Fruit fly (Drosophila melanogaster) whole organism, embryonic: Measurements from ENCODE around the gene CG11382.

Experiments
- ATbp ChIP-seq: fragments of 200-800 bp; sonication (Bioruptor generic); optimal IDR thresholded peaks from 2 replicates; lab custom pipeline; 2017; ENCODE audit warnings: missing biosample characterization, mild to moderate bottlenecking, missing genetic modification characterization, missing genetic modification reagents
- Abd-B ChIP-seq: fragments of 200-800 bp; sonication (Bioruptor generic); optimal IDR thresholded peaks from 2 replicates; lab custom pipeline; 2018; ENCODE audit warnings: missing biosample characterization, mild to moderate bottlenecking, missing genetic modification characterization, moderate library complexity
- Aef1 ChIP-seq: fragments of 200-800 bp; sonication (Bioruptor generic); IDR thresholded peaks from 3 replicates; pipeline ENCODE4 v1.3.6; 2022; ENCODE audit warnings: missing biosample characterization, missing genetic modification characterization
- Asciz ChIP-seq: fragments of 200-800 bp; sonication (Bioruptor generic); optimal IDR thresholded peaks from 2 replicates; lab custom pipeline; 2017; ENCODE audit warnings: missing biosample characterization, mild to moderate bottlenecking, missing genetic modification characterization, missing genetic modification reagents
- B-H1 ChIP-seq: fragments of 200-800 bp; sonication (Bioruptor generic); IDR thresholded peaks from 3 replicates; pipeline ENCODE4 v1.3.6; 2022; ENCODE audit warnings: missing biosample characterization, missing genetic modification characterization
- Blimp-1 ChIP-seq: fragments of 200-800 bp; sonication (Bioruptor generic); optimal IDR thresholded peaks from 3 replicates; lab custom pipeline; 2018; ENCODE audit warnings: missing biosample characterization, missing genetic modification characterization, mild to moderate bottlenecking, moderate library complexity, missing genetic modification reagents
- CG11504 ChIP-seq: fragments of 200-800 bp; sonication (Bioruptor generic); optimal IDR thresholded peaks from 3 replicates; lab custom pipeline; 2019; ENCODE audit warnings: missing biosample characterization, mild to moderate bottlenecking, missing genetic modification characterization, moderate library complexity
- CG13287 ChIP-seq: fragments of 200-800 bp; sonication (Bioruptor generic); IDR thresholded peaks from 2 replicates; pipeline ENCODE4 v1.3.6; 2022; ENCODE audit warnings: missing biosample characterization, missing genetic modification characterization; ENCODE audit not compliant: partially characterized antibody
- CG13424 ChIP-seq: fragments of 200-800 bp; sonication (Bioruptor generic); optimal IDR thresholded peaks from 2 replicates; lab custom pipeline; 2019; ENCODE audit warnings: missing biosample characterization, mild to moderate bottlenecking, missing genetic modification characterization, moderate library complexity
- CG14710 ChIP-seq: fragments of 200-800 bp; sonication (Bioruptor generic); optimal IDR thresholded peaks from 3 replicates; lab custom pipeline; 2019; ENCODE audit warnings: missing biosample characterization, mild to moderate bottlenecking, missing genetic modification characterization, moderate library complexity
- CG1603 ChIP-seq: fragments of 200-800 bp; sonication (Bioruptor generic); optimal IDR thresholded peaks from 2 replicates; lab custom pipeline; 2019; ENCODE audit warnings: missing biosample characterization, mild to moderate bottlenecking, missing genetic modification characterization, moderate library complexity
- CG17186 ChIP-seq: fragments of 200-800 bp; sonication (Bioruptor generic); optimal IDR thresholded peaks from 3 replicates; lab custom pipeline; 2017; ENCODE audit warnings: missing biosample characterization, missing genetic modification reagents, missing genetic modification characterization
- CG17385 ChIP-seq: fragments of 200-800 bp; sonication (Bioruptor generic); optimal IDR thresholded peaks from 3 replicates; lab custom pipeline; 2018; ENCODE audit warnings: missing biosample characterization, mild to moderate bottlenecking, missing genetic modification characterization
- CG2129 ChIP-seq: fragments of 200-800 bp; sonication (Bioruptor generic); IDR thresholded peaks from 2 replicates; pipeline ENCODE4 v1.3.6; 2022; ENCODE audit warnings: missing biosample characterization, missing genetic modification characterization; ENCODE audit not compliant: partially characterized antibody
- CG2712 ChIP-seq: fragments of 200-800 bp; optimal IDR thresholded peaks from 3 replicates; lab custom pipeline; 2019; ENCODE audit warnings: missing biosample characterization, mild to moderate bottlenecking, missing genetic modification characterization, moderate library complexity
- CG30403 ChIP-seq: fragments of 200-800 bp; sonication (Bioruptor generic); optimal IDR thresholded peaks from 3 replicates; lab custom pipeline; 2016; ENCODE audit warnings: missing biosample characterization, missing genetic modification characterization
- CG31388 ChIP-seq: fragments of 200-800 bp; sonication (Bioruptor generic); optimal IDR thresholded peaks from 2 replicates; lab custom pipeline; 2016; ENCODE audit warnings: missing biosample characterization, missing genetic modification characterization
- CG4617 ChIP-seq: fragments of 200-800 bp; sonication (Bioruptor generic); optimal IDR thresholded peaks from 3 replicates; lab custom pipeline; 2016; ENCODE audit warnings: missing biosample characterization, missing genetic modification characterization, borderline replicate concordance
- CG6765 ChIP-seq: fragments of 200-800 bp; sonication (Bioruptor generic); optimal IDR thresholded peaks from 3 replicates; lab custom pipeline; 2017; ENCODE audit warnings: missing biosample characterization, mild to moderate bottlenecking, missing genetic modification characterization
- CG7786 ChIP-seq: fragments of 200-800 bp; sonication (Bioruptor generic); optimal IDR thresholded peaks from 2 replicates; lab custom pipeline; 2016; ENCODE audit warnings: missing biosample characterization, missing genetic modification characterization
- CG7963 ChIP-seq: fragments of 200-800 bp; sonication (Bioruptor generic); IDR thresholded peaks from 3 replicates; pipeline ENCODE4 v1.3.6; 2022; ENCODE audit warnings: missing biosample characterization, missing genetic modification characterization; ENCODE audit not compliant: partially characterized antibody
- CG8281 ChIP-seq: fragments of 200-800 bp; sonication (Bioruptor generic); optimal IDR thresholded peaks from 2 replicates; lab custom pipeline; 2018; ENCODE audit warnings: missing biosample characterization, mild to moderate bottlenecking, missing genetic modification characterization, moderate library complexity
- CG8765 ChIP-seq: fragments of 200-800 bp; sonication (Bioruptor generic); IDR thresholded peaks from 2 replicates; pipeline ENCODE4 v1.3.6; 2022; ENCODE audit warnings: missing biosample characterization, missing genetic modification characterization
- CG9797 ChIP-seq: fragments of 200-800 bp; sonication (Bioruptor generic); optimal IDR thresholded peaks from 3 replicates; lab custom pipeline; 2018; ENCODE audit warnings: missing biosample characterization, mild to moderate bottlenecking, missing genetic modification characterization
- Dip3 ChIP-seq: fragments of 200-800 bp; sonication (Bioruptor generic); optimal IDR thresholded peaks from 3 replicates; lab custom pipeline; 2016; ENCODE audit warnings: missing biosample characterization, missing genetic modification characterization
- E2f2 ChIP-seq: fragments of 200-800 bp; sonication (Bioruptor generic); IDR thresholded peaks from 2 replicates; pipeline ENCODE4 v1.3.6; 2022; ENCODE audit warnings: missing biosample characterization, missing genetic modification characterization
- Ets65A ChIP-seq: fragments of 200-800 bp; sonication (Bioruptor generic); peaks from one replicate; lab custom pipeline; 2016; ENCODE audit warnings: missing biosample characterization, missing genetic modification characterization
- Ets97D ChIP-seq: fragments of 200-800 bp; sonication (Bioruptor generic); optimal IDR thresholded peaks from 3 replicates; lab custom pipeline; 2016; ENCODE audit warnings: missing biosample characterization, missing genetic modification characterization
- Hr51 ChIP-seq, 2 experiments: fragments of 200-800 bp; sonication (Bioruptor generic); optimal IDR thresholded peaks; 2 replicates in 1 of 2; 3 replicates in 1 of 2; lab custom pipeline; 2016 to 2018; ENCODE audit warnings: missing biosample characterization in 2 of 2, missing genetic modification characterization in 2 of 2, mild to moderate bottlenecking in 1 of 2, moderate library complexity in 1 of 2
- Med ChIP-seq: fragments of 200-800 bp; sonication (Bioruptor generic); peaks from one replicate; lab custom pipeline; 2016; ENCODE audit warnings: missing biosample characterization, missing genetic modification characterization, mild to moderate bottlenecking, inconsistent platforms, moderate library complexity
- Nf-YC ChIP-seq: fragments of 200-800 bp; optimal IDR thresholded peaks from 3 replicates; lab custom pipeline; 2019; ENCODE audit warnings: missing biosample characterization, mild to moderate bottlenecking, missing genetic modification characterization, moderate library complexity
- Scr ChIP-seq: fragments of 200-800 bp; sonication (Bioruptor generic); IDR thresholded peaks from 2 replicates; pipeline ENCODE4 v1.3.6; 2022; ENCODE audit warnings: missing biosample characterization, missing genetic modification characterization; ENCODE audit not compliant: partially characterized antibody
- Sin3A ChIP-seq: fragments of >200 bp; optimal IDR thresholded peaks from 2 replicates; lab custom pipeline; 2018
- da ChIP-seq: fragments of 200-800 bp; sonication (Bioruptor generic); optimal IDR thresholded peaks from 2 replicates; lab custom pipeline; 2016; ENCODE audit warnings: missing biosample characterization, missing genetic modification characterization
- dpn ChIP-seq, 2 experiments: fragments of 200-800 bp; sonication (Bioruptor generic); optimal IDR thresholded peaks; 3 replicates each; lab custom pipeline; 2016; ENCODE audit warnings: missing biosample characterization in 2 of 2, missing genetic modification characterization in 2 of 2
- ems ChIP-seq: fragments of 200-800 bp; sonication (Bioruptor generic); optimal IDR thresholded peaks from 3 replicates; lab custom pipeline; 2016; ENCODE audit warnings: missing biosample characterization, missing genetic modification characterization
- gem ChIP-seq: fragments of 200-800 bp; sonication (Bioruptor generic); optimal IDR thresholded peaks from 2 replicates; lab custom pipeline; 2019; ENCODE audit warnings: missing biosample characterization, mild to moderate bottlenecking, missing genetic modification characterization, moderate library complexity
- gro ChIP-seq: fragments of 200-800 bp; sonication (Bioruptor generic); optimal IDR thresholded peaks from 2 replicates; lab custom pipeline; 2016; ENCODE audit warnings: missing biosample characterization, missing genetic modification characterization
- hb ChIP-seq: fragments of 200-800 bp; sonication (Bioruptor generic); IDR thresholded peaks from 3 replicates; pipeline ENCODE4 v1.3.6; 2022; ENCODE audit warnings: missing biosample characterization, missing genetic modification characterization; ENCODE audit not compliant: partially characterized antibody
- inv ChIP-seq: fragments of 200-800 bp; sonication (Bioruptor generic); IDR thresholded peaks from 2 replicates; pipeline ENCODE4 v1.3.6; 2022; ENCODE audit warnings: missing biosample characterization, missing genetic modification characterization; ENCODE audit not compliant: partially characterized antibody
- jumu ChIP-seq: fragments of 200-800 bp; sonication (Bioruptor generic); optimal IDR thresholded peaks from 3 replicates; lab custom pipeline; 2016; ENCODE audit warnings: missing biosample characterization, missing genetic modification characterization
- ken ChIP-seq: fragments of 200-800 bp; sonication (Bioruptor generic); IDR thresholded peaks from 3 replicates; pipeline ENCODE4 v1.3.6; 2022; ENCODE audit warnings: missing biosample characterization, missing genetic modification characterization
- lola ChIP-seq, 3 experiments: fragments of >200 bp in 2 of 3; fragments of 200-800 bp in 1 of 3; sonication (Bioruptor generic) in 1 of 3; optimal IDR thresholded peaks; 2 replicates each; lab custom pipeline; 2017 to 2019; ENCODE audit warnings: missing biosample characterization in 3 of 3, missing genetic modification characterization in 3 of 3, mild to moderate bottlenecking in 1 of 3, moderate library complexity in 1 of 3
- nerfin-2 ChIP-seq: fragments of 200-800 bp; sonication (Bioruptor generic); IDR thresholded peaks from 2 replicates; pipeline ENCODE4 v1.3.6; 2022; ENCODE audit warnings: missing biosample characterization, missing genetic modification characterization; ENCODE audit not compliant: partially characterized antibody
- nmo ChIP-seq: fragments of 200-800 bp; sonication (Bioruptor generic); optimal IDR thresholded peaks from 2 replicates; lab custom pipeline; 2018; ENCODE audit warnings: missing biosample characterization, mild to moderate bottlenecking, missing genetic modification characterization, moderate library complexity
- scrt ChIP-seq: fragments of 200-800 bp; sonication (Bioruptor generic); optimal IDR thresholded peaks from 2 replicates; lab custom pipeline; 2018; ENCODE audit warnings: missing biosample characterization, mild to moderate bottlenecking, missing genetic modification characterization, moderate library complexity
- sug ChIP-seq: fragments of 200-800 bp; optimal IDR thresholded peaks from 2 replicates; lab custom pipeline; 2019; ENCODE audit warnings: missing biosample characterization, mild to moderate bottlenecking, missing genetic modification characterization, moderate library complexity
- tin ChIP-seq: fragments of 200-800 bp; sonication (Bioruptor generic); optimal IDR thresholded peaks from 3 replicates; lab custom pipeline; 2016; ENCODE audit warnings: missing biosample characterization, missing genetic modification characterization
- zfh2 ChIP-seq: fragments of 200-800 bp; sonication (Bioruptor generic); optimal IDR thresholded peaks from 2 replicates; lab custom pipeline; 2016; ENCODE audit warnings: missing biosample characterization, missing genetic modification characterization

CG11382 gene

DNA sequence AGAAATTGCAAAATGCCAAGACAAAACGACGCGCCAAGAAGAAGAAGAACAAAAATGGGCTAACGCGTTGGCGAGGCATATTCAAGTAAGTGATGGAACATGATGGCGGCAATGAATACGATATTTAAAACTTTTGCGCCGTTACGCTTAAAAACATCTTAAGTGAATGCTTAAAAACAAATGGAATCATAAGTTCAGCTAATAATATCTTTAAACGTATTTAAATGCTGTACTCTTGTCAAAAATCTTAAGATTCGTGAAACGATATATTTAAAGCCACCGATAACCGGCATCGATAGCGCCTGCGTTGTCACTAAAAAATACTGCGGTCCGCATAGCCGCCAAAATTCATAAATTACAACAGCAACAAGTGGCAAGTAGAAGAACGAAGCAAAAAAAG lies 30.1 kb downstream of the CG11382 start, which contains the start of gene CG11403 (continued):
- no peak for TF ChIP-seq ATbp (GFP tag; lab: Kevin White, UChicago)
- peak; percentile 97 for TF ChIP-seq E2f2 (GFP tag; lab: Robert Waterston, UW)
- peak; percentile 58 for TF ChIP-seq Ets97D
- peak; percentile 99 for TF ChIP-seq Sin3A
- TF ChIP-seq CG8765 (GFP tag; lab: Robert Waterston, UW) = no peak
- TF ChIP-seq CG1603 (tag; lab: Kevin White, UChicago) = peak; percentile 0
- TF ChIP-seq CG6765 (GFP tag; lab: Kevin White, UChicago) = no peak
- TF ChIP-seq zfh2 (GFP tag; lab: Kevin White, UChicago) = no peak
- peak; percentile 32 for TF ChIP-seq Nf-YC (tag; lab: Kevin White, UChicago)
- no peak for TF ChIP-seq CG8281 (tag; lab: Kevin White, UChicago)
- TF ChIP-seq Scr (GFP tag; lab: Robert Waterston, UW) = peak; percentile 93
- TF ChIP-seq scrt (GFP tag; lab: Kevin White, UChicago) = peak; percentile 85
- TF ChIP-seq CG17385 (GFP tag; lab: Kevin White, UChicago) = peak; percentile 95
- peak; percentile 77 for TF ChIP-seq hb (GFP tag; lab: Robert Waterston, UW)
- peak; percentile 14 for TF ChIP-seq sug (tag; lab: Kevin White, UChicago)
- TF ChIP-seq jumu (GFP tag; lab: Kevin White, UChicago) = peak; percentile 58
- TF ChIP-seq CG9797 (GFP tag; lab: Kevin White, UChicago) = peak; percentile 80
- no peak for TF ChIP-seq ems
- TF ChIP-seq CG4617 = peak; percentile 15
- TF ChIP-seq Abd-B (GFP tag; lab: Kevin White, UChicago) = no peak
- peak; percentile 83 for TF ChIP-seq CG2129 (GFP tag; lab: Robert Waterston, UW)
- TF ChIP-seq CG30403 = peak; percentile 22
- peak; percentile 81 for TF ChIP-seq inv
- TF ChIP-seq lola (GFP tag; optimal IDR thresholded peaks at IDR 0.05; lab: Kevin White, UChicago) = peak in 1 of 3 experiments; percentile 13
- TF ChIP-seq Asciz (GFP tag; lab: Kevin White, UChicago) = no peak
- TF ChIP-seq CG2712 (tag; lab: Kevin White, UChicago) = peak; percentile 20
- peak; percentile 3 for TF ChIP-seq CG13424 (tag; lab: Kevin White, UChicago)
- TF ChIP-seq CG7963 (GFP tag; lab: Robert Waterston, UW) = 0 out of 3 replicates have a peak, but pooled peaks have one; percentile 45
- TF ChIP-seq CG17186 (GFP tag; lab: Kevin White, UChicago) = peak; percentile 59
- TF ChIP-seq Ets65A (GFP tag; lab: Kevin White, UChicago) = peak; percentile 49
- TF ChIP-seq nerfin-2 (GFP tag; lab: Robert Waterston, UW) = peak; percentile 44; the same call in 1 of the 2 replicates
- TF ChIP-seq tin (GFP tag; lab: Kevin White, UChicago) = no peak
- peak; percentile 55 for TF ChIP-seq nmo
- peak; percentile 2 for TF ChIP-seq gro (GFP tag; lab: Kevin White, UChicago)
- peak; percentile 36 for TF ChIP-seq Dip3 (GFP tag; lab: Kevin White, UChicago)
- TF ChIP-seq Blimp-1 (GFP tag; lab: Kevin White, UChicago) = no peak
- TF ChIP-seq dpn (GFP tag; optimal IDR thresholded peaks at IDR 0.05; lab: Kevin White, UChicago) = peak in 1 of 2 experiments; percentile 2
- no peak for TF ChIP-seq ken
- TF ChIP-seq CG7786 (GFP tag; lab: Kevin White, UChicago) = no peak
- peak; percentile 29 for TF ChIP-seq gem (tag; lab: Kevin White, UChicago)
- TF ChIP-seq Med (GFP tag; lab: Kevin White, UChicago) = peak; percentile 85
- no peak for TF ChIP-seq CG31388
- TF ChIP-seq CG11504 (tag; lab: Kevin White, UChicago) = peak; percentile 27
- peak; percentile 66 for TF ChIP-seq CG14710
- TF ChIP-seq Aef1 (GFP tag; lab: Robert Waterston, UW) = peak; percentile 55; the same call in 2 of the 3 replicates
- peak in 1 of 2 experiments; percentile 37 for TF ChIP-seq Hr51 (GFP tag; optimal IDR thresholded peaks at IDR 0.05; lab: Kevin White, UChicago)
- TF ChIP-seq CG13287 (GFP tag; lab: Robert Waterston, UW) = peak; percentile 90
- TF ChIP-seq da (GFP tag; lab: Kevin White, UChicago) = no peak
- no peak for TF ChIP-seq B-H1 (GFP tag; lab: Robert Waterston, UW)
